Worm (Caenorhabditis elegans): ENCODE results near the gene srt-15.
"Not testable (repeated sequence)": the region's sequence is repeated elsewhere in the genome, so short reads cannot be mapped to it uniquely, and the experiment has no call there.

srt-15 gene

DNA sequence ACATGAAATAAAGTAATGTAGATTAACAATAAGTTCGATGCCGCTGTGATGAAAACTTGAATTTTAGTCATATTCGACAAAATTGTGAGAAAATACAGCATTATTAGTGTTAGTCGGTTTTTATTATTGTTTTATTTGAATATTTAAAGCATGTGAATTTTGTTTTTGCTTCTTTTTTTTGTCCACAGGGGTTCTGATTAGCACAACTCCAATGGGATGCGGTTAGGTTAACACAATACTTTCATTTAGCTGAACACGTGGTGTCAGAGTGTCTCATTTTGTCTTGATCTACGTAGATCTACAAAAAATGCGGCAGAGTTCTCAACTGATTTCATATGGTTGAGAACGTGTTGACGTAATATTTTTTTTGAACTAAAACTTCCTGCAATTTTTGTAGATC is 7.1 kb upstream of the srt-15 start, which contains the start of gene str-40:
TSS of gene str-40 (minus strand) at position 101 of the 400 bp plus-strand sequence.
- TF ChIP-seq cebp-2 (GFP tag; IDR thresholded peaks at IDR 0.05) (no peak), dpff-1 (tag; optimal IDR thresholded peaks at IDR 0.05) (no peak), let-526 (GFP tag; IDR thresholded peaks at IDR 0.05) (no peak), madf-6 (GFP tag; IDR thresholded peaks at IDR 0.05) (no peak), zim-3 (tag; optimal IDR thresholded peaks at IDR 0.05) (no peak), T07F8.4 (tag; optimal IDR thresholded peaks at IDR 0.05) (no peak), zfh-2 (GFP tag; conservative IDR thresholded peaks at IDR 0.05) (no peak), ztf-25 (GFP tag; IDR thresholded peaks at IDR 0.05) (no peak)

DNA sequence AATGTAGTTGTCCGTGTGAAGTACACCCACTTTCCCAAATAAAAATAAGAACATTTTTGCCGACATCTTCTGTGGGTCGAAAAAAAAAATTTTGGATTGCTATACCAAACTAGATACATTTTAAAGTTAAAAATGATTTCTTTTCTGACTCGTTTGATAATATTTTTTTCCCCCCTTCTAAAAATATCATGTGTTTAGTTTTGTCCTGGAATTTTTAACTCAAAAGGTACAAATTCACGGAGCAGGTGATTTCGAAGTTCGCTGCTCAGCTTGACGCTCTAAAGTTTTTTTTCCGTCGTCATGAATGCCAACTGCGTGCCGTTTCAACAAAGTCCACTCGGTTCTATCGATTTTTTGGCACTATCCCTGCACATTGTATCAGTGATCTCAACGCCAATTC is 4.0 kb upstream of the srt-15 start, which contains the start of gene srh-185:
TSS of gene srh-185 (plus strand) at position 301 of the 400 bp plus-strand sequence.
- TF ChIP-seq tbx-9 (tag; optimal IDR thresholded peaks at IDR 0.05; ENCODE audit: borderline replicate concordance) = no peak

DNA sequence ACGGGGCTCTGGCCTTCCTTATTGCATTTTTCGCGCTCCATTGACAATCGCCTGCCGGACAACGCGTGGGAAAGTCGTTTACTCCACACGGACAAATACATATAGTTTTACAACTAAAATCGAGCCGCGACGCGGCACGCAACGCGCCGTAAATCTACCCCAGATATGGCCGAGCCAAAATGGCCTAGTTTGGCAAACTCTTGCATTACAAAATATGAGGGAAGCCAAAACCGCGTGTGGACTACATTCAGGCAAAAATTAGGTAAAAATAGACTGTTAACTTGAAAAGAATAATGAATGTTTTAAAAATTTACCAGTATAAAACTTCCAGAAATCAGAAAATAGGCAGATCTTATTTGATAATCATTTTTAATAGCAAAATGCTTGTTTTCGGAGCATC is 2.4 kb upstream of the srt-15 start, which contains the start of gene srt-16:
TSS of gene srt-16 (minus strand) at position 101 of the 400 bp plus-strand sequence.
- TF ChIP-seq mxl-1 (tag; optimal IDR thresholded peaks at IDR 0.05); aptf-3 (GFP tag; IDR thresholded peaks at IDR 0.05); ZK185.1 (tag; optimal IDR thresholded peaks at IDR 0.05; ENCODE audit: poor library complexity, severe bottlenecking): not testable (repeated sequence)

DNA sequence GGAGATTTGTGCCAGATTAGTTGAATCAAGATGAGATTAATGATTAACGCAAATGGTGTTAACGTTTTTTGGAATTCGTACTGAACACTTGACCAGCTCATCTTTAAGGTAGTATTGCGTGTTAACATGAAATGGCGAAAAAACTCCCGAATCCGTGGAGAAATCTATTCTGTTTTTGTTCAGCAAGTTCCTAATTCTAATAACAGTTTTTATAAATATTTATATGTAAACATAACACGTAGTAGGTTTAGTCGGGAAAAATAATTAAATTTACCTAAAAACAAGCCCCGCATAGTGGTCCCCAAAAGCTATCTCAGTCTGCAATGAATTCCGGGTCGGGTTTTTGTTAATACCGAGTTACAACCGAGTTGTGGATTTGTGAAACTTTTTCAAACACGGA is 3.0 kb downstream of the srt-15 start, which contains the start of gene str-244:
TSS of gene str-244 (minus strand) at position 101 of the 400 bp plus-strand sequence.
- TF ChIP-seq B0261.1 (tag; optimal IDR thresholded peaks at IDR 0.05) (no peak), K11D2.4 (GFP tag; IDR thresholded peaks at IDR 0.05) (no peak), nhr-179 (tag; optimal IDR thresholded peaks at IDR 0.05) (no peak), egl-18 (GFP tag; IDR thresholded peaks at IDR 0.05) (no peak), F49E8.2 (tag; optimal IDR thresholded peaks at IDR 0.05; ENCODE audit: insufficient read depth) (no peak), atf-7 (tag; optimal IDR thresholded peaks at IDR 0.05) (no peak), mcd-1 (GFP tag; IDR thresholded peaks at IDR 0.05) (no peak), ztf-6 (GFP tag; IDR thresholded peaks at IDR 0.05) (no peak), ceh-100 (GFP tag; IDR thresholded peaks at IDR 0.05) (no peak), dpl-1 (GFP tag; optimal IDR thresholded peaks at IDR 0.05) (no peak), hsf-1 (GFP tag; IDR thresholded peaks at IDR 0.05) (no peak), attf-5 (GFP tag; optimal IDR thresholded peaks at IDR 0.05) (no peak), B0019.2 (GFP tag; conservative IDR thresholded peaks at IDR 0.05) (no peak), F55B11.4 (tag; optimal IDR thresholded peaks at IDR 0.05; ENCODE audit: borderline replicate concordance, insufficient read depth) (no peak)

DNA sequence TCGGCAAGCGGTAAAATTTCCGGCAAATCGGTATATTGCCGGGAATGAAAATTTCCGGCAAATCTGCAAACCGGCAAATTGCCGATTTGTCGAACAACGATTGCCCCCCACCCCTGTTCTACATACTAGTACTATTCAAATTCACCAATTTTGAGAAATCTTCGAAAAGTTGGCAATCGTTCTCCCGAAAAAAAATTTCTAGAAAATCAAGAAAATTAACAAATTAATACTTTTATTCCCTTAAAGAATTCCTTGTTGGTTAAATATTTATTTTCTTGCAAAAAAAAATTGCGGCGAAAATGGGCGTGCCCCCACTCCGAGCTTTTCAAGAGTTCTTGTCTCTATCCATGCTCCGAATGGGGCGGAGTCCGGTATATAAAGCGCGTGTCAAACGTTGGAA is 7.7 kb downstream of the srt-15 start, which contains the start of gene C50H11.8:
TSS of gene C50H11.8 (plus strand) at position 301 of the 400 bp plus-strand sequence.
- no peak for TF ChIP-seq snpc-3.4 (tag; optimal IDR thresholded peaks at IDR 0.05)

DNA sequence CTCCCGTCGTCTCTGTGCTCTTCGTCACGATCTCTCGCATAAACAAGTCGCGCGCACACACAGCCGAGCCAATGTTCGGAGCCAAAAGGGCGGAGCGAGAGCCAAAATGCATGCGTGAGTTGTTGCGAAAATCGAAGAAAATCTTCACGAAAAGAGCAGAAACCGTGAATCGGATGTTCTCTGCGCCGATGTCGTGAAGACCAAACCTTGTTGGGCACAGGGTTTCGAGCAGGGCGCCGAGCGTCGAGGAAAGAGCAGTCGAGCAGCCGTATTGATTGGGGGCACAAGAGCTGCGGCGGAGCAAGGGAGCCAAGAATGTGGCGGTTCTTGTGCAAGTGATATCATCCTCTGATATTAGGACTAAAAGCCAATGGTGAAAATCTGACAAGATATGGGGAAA is 15.6 kb downstream of the srt-15 start:
- TF ChIP-seq madf-3 (GFP tag; IDR thresholded peaks at IDR 0.05) (0 out of 2 replicates have a peak, but pooled peaks have one; percentile 17), let-526 (GFP tag; IDR thresholded peaks at IDR 0.05) (no peak), hmg-1.2 (GFP tag; IDR thresholded peaks at IDR 0.05) (no peak), efl-1 (GFP tag; optimal IDR thresholded peaks at IDR 0.05) (no peak), zfh-2 (GFP tag; conservative IDR thresholded peaks at IDR 0.05) (peak; percentile 78), F57A8.1 (GFP tag; optimal IDR thresholded peaks at IDR 0.05) (no peak), ccch-3 (GFP tag; optimal IDR thresholded peaks at IDR 0.05) (no peak), D2030.7 (GFP tag; IDR thresholded peaks at IDR 0.05) (no peak)
